Fruit fly (Drosophila melanogaster): ENCODE results near the gene Ilp8.

The Ilp8 gene

dm6 chr3L:16989169-16989568, 42.7 kb downstream of the Ilp8 start (continued):
- TF ChIP-seq Doc2 (GFP tag; IDR thresholded peaks at IDR 0.05) (no peak), dmrt99B (tag; optimal IDR thresholded peaks at IDR 0.05) (peak; percentile 62), slbo (GFP tag; IDR thresholded peaks at IDR 0.05) (peak; percentile 45; the same call in 1 of the 2 replicates), repo (GFP tag; optimal IDR thresholded peaks at IDR 0.05) (no peak), Hey (tag; optimal IDR thresholded peaks at IDR 0.05) (no peak), hkb (optimal IDR thresholded peaks at IDR 0.05) (no peak), hkb (GFP tag; IDR thresholded peaks at IDR 0.05) (peak; percentile 61), CG18599 (GFP tag; optimal IDR thresholded peaks at IDR 0.05) (peak; percentile 19), odd (GFP tag; optimal IDR thresholded peaks at IDR 0.05) (peak; percentile 45), CG11696 (GFP tag; IDR thresholded peaks at IDR 0.05) (peak; percentile 78), hbn (GFP tag; IDR thresholded peaks at IDR 0.05; ENCODE audit: partially characterized antibody) (no peak), CG10274 (GFP tag; optimal IDR thresholded peaks at IDR 0.05) (no peak)

dm6 chr3L:16988526-16988925, 43.4 kb downstream of the Ilp8 start:
- TF ChIP-seq sd (tag; optimal IDR thresholded peaks at IDR 0.05) (no peak), danr (GFP tag; IDR thresholded peaks at IDR 0.05) (no peak), rib (GFP tag; IDR thresholded peaks at IDR 0.05) (no peak), CG1233 (GFP tag; optimal IDR thresholded peaks at IDR 0.05) (no peak), CG9876 (GFP tag; optimal IDR thresholded peaks at IDR 0.05) (no peak), CG6765 (GFP tag; optimal IDR thresholded peaks at IDR 0.05) (no peak), stc (GFP tag; IDR thresholded peaks at IDR 0.05) (no peak), B-H2 (GFP tag; optimal IDR thresholded peaks at IDR 0.05) (no peak), HLH54F (GFP tag; optimal IDR thresholded peaks at IDR 0.05) (no peak), Dip3 (GFP tag; optimal IDR thresholded peaks at IDR 0.05) (no peak), CG6813 (GFP tag; optimal IDR thresholded peaks at IDR 0.05) (no peak), Eip74EF (GFP tag; optimal IDR thresholded peaks at IDR 0.05) (no peak), tgo (GFP tag; IDR thresholded peaks at IDR 0.05) (no peak), Lim3 (GFP tag; IDR thresholded peaks at IDR 0.05) (no peak), Fer3 (tag; optimal IDR thresholded peaks at IDR 0.05) (no peak), scrt (GFP tag; optimal IDR thresholded peaks at IDR 0.05) (no peak), CG8089 (GFP tag; optimal IDR thresholded peaks at IDR 0.05) (no peak)

dm6 chr3L:16987347-16987746, 44.5 kb downstream of the Ilp8 start:
- TF ChIP-seq Fer2 (tag; optimal IDR thresholded peaks at IDR 0.05): no peak
- TF ChIP-seq CG9215 (GFP tag; IDR thresholded peaks at IDR 0.05): no peak
- TF ChIP-seq CG10274 (GFP tag; optimal IDR thresholded peaks at IDR 0.05): no peak
- TF ChIP-seq H2.0 (GFP tag; IDR thresholded peaks at IDR 0.05): no peak
- TF ChIP-seq ham (GFP tag; IDR thresholded peaks at IDR 0.05): no peak
- TF ChIP-seq pan (optimal IDR thresholded peaks at IDR 0.05): no peak
- peak in 1 of 2 experiments; percentile 10 for TF ChIP-seq pan (GFP tag; optimal IDR thresholded peaks at IDR 0.05 in 1 of 2, IDR thresholded peaks at IDR 0.05 in 1 of 2)

dm6 chr3L:16986062-16987013, 45.5 kb downstream of the Ilp8 start:
- no peak for TF ChIP-seq aop (GFP tag; IDR thresholded peaks at IDR 0.05)
- TF ChIP-seq Jarid2 (GFP tag; optimal IDR thresholded peaks at IDR 0.05): peak; percentile 50
- TF ChIP-seq CG12744 (GFP tag; optimal IDR thresholded peaks at IDR 0.05): no peak
- TF ChIP-seq knrl (GFP tag; IDR thresholded peaks at IDR 0.05; ENCODE audit: partially characterized antibody): no peak
- no peak for TF ChIP-seq hth (optimal IDR thresholded peaks at IDR 0.05)
- peak; percentile 19; the same call in 1 of the 2 replicates for TF ChIP-seq CG13287 (GFP tag; IDR thresholded peaks at IDR 0.05; ENCODE audit: partially characterized antibody)
- no peak for TF ChIP-seq Fer1 (GFP tag; optimal IDR thresholded peaks at IDR 0.05)
- TF ChIP-seq CG9797 (GFP tag; optimal IDR thresholded peaks at IDR 0.05): no peak
- TF ChIP-seq cwo (GFP tag; optimal IDR thresholded peaks at IDR 0.05): peak; percentile 28
- peak; percentile 31 for TF ChIP-seq Camta (GFP tag; optimal IDR thresholded peaks at IDR 0.05)
- peak; percentile 65 for TF ChIP-seq odd (GFP tag; optimal IDR thresholded peaks at IDR 0.05)
- TF ChIP-seq Sox100B (GFP tag; optimal IDR thresholded peaks at IDR 0.05): peak; percentile 82
- peak; percentile 33 for TF ChIP-seq CG16863 (GFP tag; optimal IDR thresholded peaks at IDR 0.05)
